ENCODE assay signal across 1 fruit fly cellular context in genomic region chr3L:22389074-22389481, dm6.
TF ChIP-seq lines count a peak whose summit lies in the region.

No protein-coding gene starts in this region.

TF ChIP-seq in whole organism, prepupa, 60 proteins besides CTCF, POLR2A, EP300 and RAD21 (continued from another document):
- TF ChIP-seq CG10631 (GFP tag; optimal IDR thresholded peaks at IDR 0.05; lab: Kevin White, UChicago) = no peak
- peak; percentile 69 for TF ChIP-seq svp (GFP tag; lab: Kevin White, UChicago)
- no peak for TF ChIP-seq CG32006 (GFP tag; optimal IDR thresholded peaks at IDR 0.05; lab: Kevin White, UChicago)
- no peak for TF ChIP-seq CG9139 (GFP tag; optimal IDR thresholded peaks at IDR 0.05; lab: Kevin White, UChicago)
- TF ChIP-seq CG6792 (GFP tag; optimal IDR thresholded peaks at IDR 0.05; lab: Kevin White, UChicago) = no peak
- no peak for TF ChIP-seq CG11762 (GFP tag; optimal IDR thresholded peaks at IDR 0.05; lab: Kevin White, UChicago; ENCODE audit: insufficient read depth)
- TF ChIP-seq pdm3 (GFP tag; optimal IDR thresholded peaks at IDR 0.05; lab: Kevin White, UChicago) = no peak
- no peak for TF ChIP-seq Sox14 (GFP tag; optimal IDR thresholded peaks at IDR 0.05; lab: Kevin White, UChicago)
- TF ChIP-seq esn (GFP tag; optimal IDR thresholded peaks at IDR 0.05; lab: Kevin White, UChicago) = no peak
- no peak for TF ChIP-seq CG11902 (GFP tag; optimal IDR thresholded peaks at IDR 0.05; lab: Kevin White, UChicago)
- TF ChIP-seq fkh (GFP tag; optimal IDR thresholded peaks at IDR 0.05; lab: Kevin White, UChicago) = no peak
- TF ChIP-seq CG4318 (GFP tag; optimal IDR thresholded peaks at IDR 0.05; lab: Kevin White, UChicago) = no peak
- peak; percentile 4 for TF ChIP-seq lz (GFP tag; optimal IDR thresholded peaks at IDR 0.05; lab: Kevin White, UChicago)
- no peak for TF ChIP-seq vri (GFP tag; optimal IDR thresholded peaks at IDR 0.05; lab: Kevin White, UChicago)
- TF ChIP-seq CG3919 (GFP tag; optimal IDR thresholded peaks at IDR 0.05; lab: Kevin White, UChicago) = no peak
- no peak for TF ChIP-seq CG34406 (GFP tag; optimal IDR thresholded peaks at IDR 0.05; lab: Kevin White, UChicago)
- TF ChIP-seq fd59A (GFP tag; optimal IDR thresholded peaks at IDR 0.05; lab: Kevin White, UChicago) = no peak
- TF ChIP-seq CG7368 (GFP tag; optimal IDR thresholded peaks at IDR 0.05; lab: Kevin White, UChicago) = no peak
- TF ChIP-seq spab (GFP tag; optimal IDR thresholded peaks at IDR 0.05; lab: Kevin White, UChicago) = no peak
- no peak for TF ChIP-seq topi (GFP tag; optimal IDR thresholded peaks at IDR 0.05; lab: Kevin White, UChicago)
